Fruit fly (Drosophila melanogaster) whole organism, embryonic: ENCODE data around the gene NijC.

Source experiments
- B-H1 ChIP-seq: fragments of 200-800 bp; sonication (Bioruptor generic); IDR thresholded peaks from 3 replicates; pipeline ENCODE4 v1.3.6; 2022; ENCODE audit warnings: missing biosample characterization, missing genetic modification characterization
- BEAF-32 ChIP-seq: fragments of 200-800 bp; sonication (Bioruptor generic); optimal IDR thresholded peaks from 3 replicates; lab custom pipeline; 2017; ENCODE audit warnings: missing biosample characterization, missing genetic modification characterization, mild to moderate bottlenecking, moderate library complexity, missing genetic modification reagents
- Bdp1 ChIP-seq: fragments of 200-800 bp; sonication (Bioruptor generic); optimal IDR thresholded peaks from 3 replicates; lab custom pipeline; 2016; ENCODE audit warnings: missing biosample characterization, missing genetic modification characterization
- CG10654 ChIP-seq: fragments of 200-800 bp; sonication (Bioruptor generic); optimal IDR thresholded peaks from 2 replicates; lab custom pipeline; 2016; ENCODE audit warnings: missing biosample characterization, missing genetic modification characterization
- CG12236 ChIP-seq: fragments of 200-800 bp; sonication (Bioruptor generic); optimal IDR thresholded peaks from 2 replicates; lab custom pipeline; 2016; ENCODE audit warnings: missing biosample characterization, missing genetic modification characterization
- CG13296 ChIP-seq: fragments of 200-800 bp; sonication (Bioruptor generic); optimal IDR thresholded peaks from 3 replicates; lab custom pipeline; 2018; ENCODE audit warnings: missing biosample characterization, mild to moderate bottlenecking, missing genetic modification characterization
- CG1602 ChIP-seq: fragments of 200-800 bp; sonication (Bioruptor generic); optimal IDR thresholded peaks from 3 replicates; lab custom pipeline; 2016; ENCODE audit warnings: missing biosample characterization, missing genetic modification characterization
- CG1647 ChIP-seq: fragments of 200-800 bp; sonication (Bioruptor generic); optimal IDR thresholded peaks from 3 replicates; lab custom pipeline; 2016; ENCODE audit warnings: missing biosample characterization, missing genetic modification characterization
- CG16815 ChIP-seq: fragments of 200-800 bp; sonication (Bioruptor generic); optimal IDR thresholded peaks from 3 replicates; lab custom pipeline; 2017; ENCODE audit warnings: missing biosample characterization, mild to moderate bottlenecking, missing genetic modification characterization
- CG17612 ChIP-seq: fragments of 200-800 bp; sonication (Bioruptor generic); IDR thresholded peaks from 2 replicates; pipeline ENCODE4 v1.3.6; 2022; ENCODE audit warnings: missing biosample characterization, missing genetic modification characterization
- CG17802 ChIP-seq: fragments of 200-800 bp; sonication (Bioruptor generic); optimal IDR thresholded peaks from 2 replicates; lab custom pipeline; 2018; ENCODE audit warnings: missing biosample characterization, mild to moderate bottlenecking, missing genetic modification characterization, moderate library complexity
- CG18262 ChIP-seq: fragments of 200-800 bp; optimal IDR thresholded peaks from 3 replicates; lab custom pipeline; 2019; ENCODE audit warnings: missing biosample characterization, mild to moderate bottlenecking, missing genetic modification characterization, moderate library complexity
- CG1832 ChIP-seq: fragments of 200-800 bp; sonication (Bioruptor generic); optimal IDR thresholded peaks from 2 replicates; lab custom pipeline; 2017; ENCODE audit warnings: missing biosample characterization, mild to moderate bottlenecking, missing genetic modification characterization, inconsistent platforms
- CG2712 ChIP-seq: fragments of 200-800 bp; optimal IDR thresholded peaks from 3 replicates; lab custom pipeline; 2019; ENCODE audit warnings: missing biosample characterization, mild to moderate bottlenecking, missing genetic modification characterization, moderate library complexity
- CG3726 ChIP-seq: fragments of 200-800 bp; sonication (Bioruptor generic); IDR thresholded peaks from 3 replicates; pipeline ENCODE4, ENCODE4 v1.3.6; 2022; ENCODE audit warnings: missing biosample characterization, missing genetic modification characterization
- CG6765 ChIP-seq: fragments of 200-800 bp; sonication (Bioruptor generic); optimal IDR thresholded peaks from 3 replicates; lab custom pipeline; 2017; ENCODE audit warnings: missing biosample characterization, mild to moderate bottlenecking, missing genetic modification characterization
- CG7556 ChIP-seq: fragments of 200-800 bp; sonication (Bioruptor generic); optimal IDR thresholded peaks from 2 replicates; lab custom pipeline; 2017; ENCODE audit warnings: missing biosample characterization, mild to moderate bottlenecking, missing genetic modification characterization
- CG8290 ChIP-seq, 3 experiments: fragments of 200-800 bp; sonication (Bioruptor generic); optimal IDR thresholded peaks; 2 replicates each; lab custom pipeline; 2016 to 2019; ENCODE audit warnings: missing biosample characterization in 3 of 3, missing genetic modification characterization in 3 of 3, mild to moderate bottlenecking in 2 of 3, moderate library complexity in 1 of 3
- Chrac-16 ChIP-seq: fragments of 200-800 bp; sonication (Bioruptor generic); optimal IDR thresholded peaks from 3 replicates; lab custom pipeline; 2016; ENCODE audit warnings: missing biosample characterization, missing genetic modification characterization
- Eip74EF ChIP-seq, 2 experiments: fragments of 200-800 bp in 1 of 2; fragments of >200 bp in 1 of 2; sonication (Bioruptor generic) in 1 of 2; optimal IDR thresholded peaks; 2 replicates each; lab custom pipeline; 2017 to 2019; ENCODE audit warnings: missing biosample characterization in 2 of 2, missing genetic modification characterization in 2 of 2, mild to moderate bottlenecking in 1 of 2, moderate library complexity in 1 of 2
- Elba2 ChIP-seq: fragments of 200-800 bp; sonication (Bioruptor generic); optimal IDR thresholded peaks from 3 replicates; lab custom pipeline; 2016; ENCODE audit warnings: missing biosample characterization, missing genetic modification characterization
- Fer1 ChIP-seq: fragments of 200-800 bp; sonication (Bioruptor generic); optimal IDR thresholded peaks from 2 replicates; lab custom pipeline; 2017; ENCODE audit warnings: missing biosample characterization, mild to moderate bottlenecking, missing genetic modification characterization
- Gsc ChIP-seq: fragments of 200-800 bp; sonication (Bioruptor generic); IDR thresholded peaks from 2 replicates; pipeline ENCODE4 v1.3.6; 2022; ENCODE audit warnings: missing biosample characterization, missing genetic modification characterization
- HLHmδ ChIP-seq: fragments of 200-800 bp; sonication (Bioruptor generic); optimal IDR thresholded peaks from 2 replicates; lab custom pipeline; 2018; ENCODE audit warnings: missing biosample characterization, mild to moderate bottlenecking, missing genetic modification characterization, moderate library complexity
- HmgD ChIP-seq: fragments of 200-800 bp; sonication (Bioruptor generic); optimal IDR thresholded peaks from 3 replicates; lab custom pipeline; 2016; ENCODE audit warnings: missing biosample characterization, missing genetic modification characterization
- Mad ChIP-seq: fragments of 200-800 bp; sonication (Bioruptor generic); optimal IDR thresholded peaks from 2 replicates; lab custom pipeline; 2016; ENCODE audit warnings: missing biosample characterization, missing genetic modification characterization
- Med ChIP-seq: fragments of 200-800 bp; sonication (Bioruptor generic); peaks from one replicate; lab custom pipeline; 2016; ENCODE audit warnings: missing biosample characterization, missing genetic modification characterization, mild to moderate bottlenecking, inconsistent platforms, moderate library complexity
- NC2β ChIP-seq: fragments of 200-800 bp; sonication (Bioruptor generic); optimal IDR thresholded peaks from 2 replicates; lab custom pipeline; 2016; ENCODE audit warnings: missing biosample characterization, missing genetic modification characterization
- Pdp1 ChIP-seq, 2 experiments: fragments of 200-800 bp; sonication (Bioruptor generic); optimal IDR thresholded peaks; 3 replicates each; lab custom pipeline; 2016; ENCODE audit warnings: missing biosample characterization in 2 of 2, missing genetic modification characterization in 2 of 2, mild to moderate bottlenecking in 1 of 2, moderate library complexity in 1 of 2
- Ravus ChIP-seq: fragments of 200-800 bp; sonication (Bioruptor generic); IDR thresholded peaks from 2 replicates; pipeline ENCODE4 v1.3.6; 2022; ENCODE audit warnings: missing biosample characterization, missing genetic modification characterization
- Rx ChIP-seq: fragments of 200-800 bp; sonication (Bioruptor generic); IDR thresholded peaks from 2 replicates; pipeline ENCODE4 v1.3.6; 2022; ENCODE audit warnings: missing biosample characterization, missing genetic modification characterization
- TFAM ChIP-seq: fragments of 200-800 bp; sonication (Bioruptor generic); optimal IDR thresholded peaks from 2 replicates; lab custom pipeline; 2017; ENCODE audit warnings: missing biosample characterization, missing genetic modification characterization, inconsistent platforms
- ara ChIP-seq: fragments of 200-800 bp; sonication (Bioruptor generic); IDR thresholded peaks from 2 replicates; pipeline ENCODE4 v1.3.6; 2022; ENCODE audit warnings: missing biosample characterization, missing genetic modification characterization
- ato ChIP-seq: fragments of 200-800 bp; sonication (Bioruptor generic); IDR thresholded peaks from 2 replicates; pipeline ENCODE4 v1.3.6; 2022; ENCODE audit warnings: missing biosample characterization, missing genetic modification characterization; ENCODE audit not compliant: partially characterized antibody
- cad ChIP-seq: fragments of >200 bp; optimal IDR thresholded peaks from 2 replicates; lab custom pipeline; 2017; ENCODE audit warnings: missing biosample characterization, missing genetic modification characterization
- crc ChIP-seq: fragments of 200-800 bp; sonication (Bioruptor generic); optimal IDR thresholded peaks from 2 replicates; lab custom pipeline; 2016; ENCODE audit warnings: missing biosample characterization, missing genetic modification characterization
- crol ChIP-seq: fragments of 200-800 bp; sonication (Bioruptor generic); IDR thresholded peaks from 2 replicates; pipeline ENCODE4 v1.3.6; 2022; ENCODE audit warnings: missing biosample characterization, missing genetic modification characterization
- danr ChIP-seq: fragments of 200-800 bp; sonication (Bioruptor generic); IDR thresholded peaks from 2 replicates; pipeline ENCODE4 v1.3.6; 2022; ENCODE audit warnings: missing biosample characterization, missing genetic modification characterization
- fd102C ChIP-seq: fragments of 200-800 bp; sonication (Bioruptor generic); optimal IDR thresholded peaks from 2 replicates; lab custom pipeline; 2018; ENCODE audit warnings: missing biosample characterization, mild to moderate bottlenecking, missing genetic modification characterization, moderate library complexity
- fd96Cb ChIP-seq: fragments of 200-800 bp; sonication (Bioruptor generic); optimal IDR thresholded peaks from 2 replicates; lab custom pipeline; 2018; ENCODE audit warnings: missing biosample characterization, mild to moderate bottlenecking, missing genetic modification characterization, moderate library complexity
- gsb ChIP-seq: fragments of 200-800 bp; sonication (Bioruptor generic); IDR thresholded peaks from 2 replicates; pipeline ENCODE4 v1.3.6; 2022; ENCODE audit warnings: missing biosample characterization, missing genetic modification characterization
- gt ChIP-seq: fragments of 200-800 bp; sonication (Bioruptor generic); IDR thresholded peaks from 2 replicates; pipeline ENCODE4 v1.3.6; 2022; ENCODE audit warnings: missing biosample characterization, missing genetic modification characterization
- phol ChIP-seq: fragments of 200-800 bp; sonication (Bioruptor generic); optimal IDR thresholded peaks from 3 replicates; lab custom pipeline; 2018; ENCODE audit warnings: missing biosample characterization, mild to moderate bottlenecking, missing genetic modification characterization, moderate library complexity
- prd ChIP-seq, 3 experiments: fragments of >200 bp in 2 of 3; fragments of 200-800 bp in 1 of 3; sonication (Bioruptor generic) in 1 of 3; optimal IDR thresholded peaks in 2 of 3; IDR thresholded peaks in 1 of 3; 2 replicates in 2 of 3; 3 replicates in 1 of 3; pipeline versions ENCODE4 v1.3.6 to Lab custom; 2017 to 2022; ENCODE audit warnings: missing biosample characterization in 1 of 3, missing genetic modification characterization in 1 of 3
- pros ChIP-seq: fragments of 200-800 bp; sonication (Bioruptor generic); optimal IDR thresholded peaks from 3 replicates; lab custom pipeline; 2019; ENCODE audit warnings: missing biosample characterization, mild to moderate bottlenecking, missing genetic modification characterization, moderate library complexity
- sd ChIP-seq: fragments of 200-800 bp; sonication (Bioruptor generic); optimal IDR thresholded peaks from 3 replicates; lab custom pipeline; 2018; ENCODE audit warnings: missing biosample characterization, mild to moderate bottlenecking, missing genetic modification characterization, moderate library complexity
- wek ChIP-seq: fragments of 200-800 bp; sonication (Bioruptor generic); optimal IDR thresholded peaks from 3 replicates; lab custom pipeline; 2018; ENCODE audit warnings: missing biosample characterization, mild to moderate bottlenecking, missing genetic modification characterization, moderate library complexity
- zf30C ChIP-seq: fragments of 200-800 bp; sonication (Bioruptor generic); optimal IDR thresholded peaks from 3 replicates; lab custom pipeline; 2018; ENCODE audit warnings: missing biosample characterization, mild to moderate bottlenecking, missing genetic modification characterization

NijC gene

DNA sequence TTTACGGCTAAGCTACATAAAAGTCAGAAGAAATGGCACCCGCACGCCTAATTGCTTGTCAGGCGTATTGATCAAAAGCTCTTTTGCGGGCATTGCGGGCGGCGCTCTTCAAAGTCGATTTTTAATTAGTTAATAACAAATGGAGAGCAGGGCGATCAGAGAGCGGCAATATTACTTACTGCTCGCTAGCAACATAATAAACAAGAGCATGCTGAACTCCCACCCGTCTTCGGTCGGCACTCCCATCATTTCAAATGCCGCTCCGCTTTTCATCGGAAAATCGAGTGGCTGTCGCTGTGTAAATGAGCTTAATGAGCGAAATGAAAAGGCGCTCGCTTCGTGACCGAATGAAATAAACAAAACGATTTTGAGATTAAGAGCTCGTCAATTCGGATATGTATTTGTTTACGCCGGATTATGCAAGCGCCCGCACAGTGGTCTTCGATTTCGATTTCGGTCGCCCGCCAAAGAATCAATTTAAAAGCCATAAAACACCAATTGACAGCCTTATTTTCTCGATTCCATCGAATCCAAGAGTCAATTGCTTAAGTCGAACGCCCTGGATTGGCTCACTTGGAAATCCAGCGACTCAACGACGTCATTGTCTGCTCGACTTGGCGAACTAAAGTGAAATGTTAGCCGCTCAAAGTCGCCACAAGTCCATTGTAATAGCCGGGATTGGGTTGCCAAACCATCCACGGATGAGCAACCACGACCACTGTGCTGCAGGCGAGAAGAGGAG, 41.2 kb upstream of the NijC start (continued):
- TF ChIP-seq TFAM (GFP tag; lab: Kevin White, UChicago) (no peak), CG1602 (GFP tag; lab: Kevin White, UChicago) (peak; percentile 58), CG3726 (GFP tag; lab: Robert Waterston, UW) (0 out of 3 replicates have a peak, but pooled peaks have one; percentile 57), ato (GFP tag; lab: Robert Waterston, UW) (0 out of 2 replicates have a peak, but pooled peaks have one; percentile 13), fd102C (no peak), CG7556 (GFP tag; lab: Kevin White, UChicago) (peak; percentile 85), Mad (peak; percentile 69), CG8290 (GFP tag; optimal IDR thresholded peaks at IDR 0.05; lab: Kevin White, UChicago) (no peak), CG8290 (tag; optimal IDR thresholded peaks at IDR 0.05; lab: Kevin White, UChicago) (peak in 1 of 2 experiments; percentile 76), CG1832 (GFP tag; lab: Kevin White, UChicago) (no peak), gt (peak; percentile 72), HLHmδ (GFP tag; lab: Kevin White, UChicago) (no peak), B-H1 (GFP tag; lab: Robert Waterston, UW) (peak; percentile 72), prd (optimal IDR thresholded peaks at IDR 0.05; lab: Kevin White, UChicago) (no peak), prd (GFP tag; IDR thresholded peaks at IDR 0.05; lab: Robert Waterston, UW) (peak; percentile 87), sd (tag; lab: Kevin White, UChicago) (no peak), Pdp1 (GFP tag; optimal IDR thresholded peaks at IDR 0.05; lab: Kevin White, UChicago) (peak; percentile 81 to 99), Rx (GFP tag; lab: Robert Waterston, UW) (peak; percentile 79), CG12236 (GFP tag; lab: Kevin White, UChicago) (peak; percentile 48), cad (GFP tag; lab: Kevin White, UChicago) (no peak), CG10654 (GFP tag; lab: Kevin White, UChicago) (peak; percentile 81), Med (GFP tag; lab: Kevin White, UChicago) (peak; percentile 97), ara (GFP tag; lab: Robert Waterston, UW) (peak; percentile 70), CG16815 (peak; percentile 58), HmgD (no peak), zf30C (no peak), Elba2 (no peak), CG17802 (tag; lab: Kevin White, UChicago) (peak; percentile 13), crc (peak; percentile 73), CG17612 (GFP tag; lab: Robert Waterston, UW) (peak; percentile 64; the same call in 1 of the 2 replicates), NC2β (peak; percentile 66), fd96Cb (tag; lab: Kevin White, UChicago) (peak; percentile 84), wek (GFP tag; lab: Kevin White, UChicago) (peak; percentile 37), Bdp1 (GFP tag; lab: Kevin White, UChicago) (peak; percentile 66), CG1647 (GFP tag; lab: Kevin White, UChicago) (no peak), BEAF-32 (GFP tag; lab: Kevin White, UChicago) (no peak), phol (tag; lab: Kevin White, UChicago) (peak; percentile 86), pros (GFP tag; lab: Kevin White, UChicago) (no peak), danr (GFP tag; lab: Robert Waterston, UW) (peak; percentile 80), CG6765 (GFP tag; lab: Kevin White, UChicago) (peak; percentile 4), Fer1 (peak; percentile 78), CG18262 (tag; lab: Kevin White, UChicago) (peak; percentile 82), CG13296 (GFP tag; lab: Kevin White, UChicago) (peak; percentile 66), Eip74EF (GFP tag; optimal IDR thresholded peaks at IDR 0.05; lab: Kevin White, UChicago) (peak in 1 of 2 experiments; percentile 82), Gsc (GFP tag; lab: Robert Waterston, UW) (peak; percentile 78), Chrac-16 (peak; percentile 73), CG2712 (tag; lab: Kevin White, UChicago) (peak; percentile 81), Ravus (GFP tag; lab: Robert Waterston, UW) (peak; percentile 50), crol (GFP tag; lab: Robert Waterston, UW) (no peak), gsb (GFP tag; lab: Robert Waterston, UW) (peak; percentile 70)
